Worm (Caenorhabditis elegans) whole organism, L3 larva: ENCODE data around the gene chhy-1.

Source experiments
- R02D3.7 ChIP-seq: fragments of 150-350 bp; optimal IDR thresholded peaks from 2 replicates; lab custom pipeline; 2014; ENCODE audit warnings: missing biosample characterization, missing genetic modification characterization
- ZK546.5 ChIP-seq: sonication (generic microtip); optimal IDR thresholded peaks from 2 replicates; lab custom pipeline; 2017; ENCODE audit warnings: missing biosample characterization, missing genetic modification characterization
- ama-1 ChIP-seq: fragments of 150-350 bp; optimal IDR thresholded peaks from 2 replicates; lab custom pipeline; 2018
- egl-27 ChIP-seq: sonication (generic microtip); optimal IDR thresholded peaks from 4 replicates; lab custom pipeline; 2017; ENCODE audit warnings: missing biosample characterization, missing genetic modification reagents, missing genetic modification characterization
- elt-3 ChIP-seq, 3 experiments: fragments of 150-350 bp in 1 of 3; sonication (generic microtip) in 2 of 3; optimal IDR thresholded peaks; 2 replicates in 2 of 3; 4 replicates in 1 of 3; lab custom pipeline; 2014 to 2017; ENCODE audit warnings: missing biosample characterization in 3 of 3, missing genetic modification characterization in 3 of 3
- nhr-12 ChIP-seq: fragments of 150-350 bp; optimal IDR thresholded peaks from 2 replicates; lab custom pipeline; 2014; ENCODE audit warnings: missing biosample characterization, missing genetic modification characterization
- nhr-28 ChIP-seq: fragments of 150-350 bp; optimal IDR thresholded peaks from 2 replicates; lab custom pipeline; 2014; ENCODE audit warnings: missing biosample characterization, missing genetic modification characterization
- nhr-77 ChIP-seq: fragments of 150-350 bp; optimal IDR thresholded peaks from 2 replicates; lab custom pipeline; 2014; ENCODE audit warnings: missing biosample characterization, missing genetic modification characterization
- pha-4 ChIP-seq: fragments of 150-350 bp; optimal IDR thresholded peaks from 2 replicates; lab custom pipeline; 2014; ENCODE audit warnings: missing biosample characterization, missing genetic modification reagents, missing genetic modification characterization
- snpc-4 ChIP-seq: fragments of 150-350 bp; optimal IDR thresholded peaks from 2 replicates; lab custom pipeline; 2014; ENCODE audit warnings: missing biosample characterization, missing genetic modification characterization

DNA sequence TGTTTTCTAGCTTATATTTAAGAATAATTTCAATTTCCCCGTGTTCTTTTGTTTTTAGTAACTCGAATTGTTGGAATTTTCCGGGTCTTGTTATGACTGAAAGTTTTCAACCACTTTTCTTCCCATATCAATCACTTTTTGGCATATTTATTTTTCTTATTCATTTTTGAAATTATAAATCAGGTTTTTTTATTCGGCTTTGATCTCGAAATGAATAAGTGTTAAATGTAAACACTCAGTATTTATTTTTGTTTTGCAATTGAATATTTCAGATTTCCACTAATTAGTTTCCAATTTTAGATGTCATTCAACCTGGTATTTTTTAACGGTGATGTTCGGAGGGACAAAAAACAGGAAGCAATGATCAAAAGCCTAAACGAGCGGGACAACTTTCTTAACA lies 47.1 kb upstream of the chhy-1 start, which contains the start of gene etc-1:
- TF ChIP-seq nhr-77 (tag; lab: Kevin White, UChicago), result no peak
- no peak for TF ChIP-seq nhr-28 (tag; lab: Kevin White, UChicago)
- TF ChIP-seq pha-4 (tag; lab: Kevin White, UChicago), result no peak
- TF ChIP-seq ZK546.5 (tag; lab: Kevin White, UChicago), result no peak
- TF ChIP-seq elt-3 (tag; optimal IDR thresholded peaks at IDR 0.05; lab: Kevin White, UChicago), result no peak
- no peak for TF ChIP-seq R02D3.7 (tag; lab: Kevin White, UChicago)
- no peak for TF ChIP-seq ama-1 (lab: Kevin White, UChicago)
- no peak for TF ChIP-seq snpc-4 (tag; lab: Kevin White, UChicago)
- TF ChIP-seq nhr-12, result no peak
- no peak for TF ChIP-seq egl-27 (tag; lab: Kevin White, UChicago)
